Worm (Caenorhabditis elegans): ENCODE measurements around the gene F35E8.13.

Gene F35E8.13

ce11 chrV:15940254-15940653 is 17.2 kb downstream of the F35E8.13 start, which contains the start of gene srw-55:
srw-55 (minus strand) TSS chrV:15940354.
- TF ChIP-seq tbx-11 (GFP tag; IDR thresholded peaks at IDR 0.05) (no peak), pes-1 (GFP tag; IDR thresholded peaks at IDR 0.05) (no peak), hnd-1 (tag; optimal IDR thresholded peaks at IDR 0.05) (no peak), tbx-37 (GFP tag; conservative IDR thresholded peaks at IDR 0.05) (no peak), ama-1 (optimal IDR thresholded peaks at IDR 0.05) (no peak), hmbx-1 (tag; optimal IDR thresholded peaks at IDR 0.05) (no peak), tra-4 (tag; optimal IDR thresholded peaks at IDR 0.05) (no peak), sea-1 (GFP tag; conservative IDR thresholded peaks at IDR 0.05) (no peak), flt-1 (GFP tag; IDR thresholded peaks at IDR 0.05) (no peak), F13C5.2 (tag; optimal IDR thresholded peaks at IDR 0.05) (no peak), aly-1 (tag; optimal IDR thresholded peaks at IDR 0.05) (no peak), ceh-36 (tag; optimal IDR thresholded peaks at IDR 0.05) (no peak), ceh-13 (GFP tag; optimal IDR thresholded peaks at IDR 0.05) (no peak), hmg-4 (GFP tag; optimal IDR thresholded peaks at IDR 0.05) (no peak), scrt-1 (GFP tag; IDR thresholded peaks at IDR 0.05) (no peak), ets-7 (tag; optimal IDR thresholded peaks at IDR 0.05) (no peak), B0310.2 (tag; optimal IDR thresholded peaks at IDR 0.05) (no peak)

- TF ChIP-seq aly-1 (tag; optimal IDR thresholded peaks at IDR 0.05): no peak
- TF ChIP-seq scrt-1 (GFP tag; IDR thresholded peaks at IDR 0.05): no peak
- no peak for TF ChIP-seq tbx-37 (GFP tag; conservative IDR thresholded peaks at IDR 0.05)
- TF ChIP-seq B0310.2 (tag; optimal IDR thresholded peaks at IDR 0.05): no peak
- no peak for TF ChIP-seq ets-7 (tag; optimal IDR thresholded peaks at IDR 0.05)
- no peak for TF ChIP-seq tbx-11 (GFP tag; IDR thresholded peaks at IDR 0.05)
- TF ChIP-seq ceh-36 (tag; optimal IDR thresholded peaks at IDR 0.05): no peak
- no peak for TF ChIP-seq flt-1 (GFP tag; IDR thresholded peaks at IDR 0.05)
- TF ChIP-seq ama-1 (optimal IDR thresholded peaks at IDR 0.05): no peak
- TF ChIP-seq hmg-4 (GFP tag; optimal IDR thresholded peaks at IDR 0.05): no peak
- TF ChIP-seq ceh-13 (GFP tag; optimal IDR thresholded peaks at IDR 0.05): no peak
- TF ChIP-seq hnd-1 (tag; optimal IDR thresholded peaks at IDR 0.05): no peak
- no peak for TF ChIP-seq sea-1 (GFP tag; conservative IDR thresholded peaks at IDR 0.05)
- no peak for TF ChIP-seq pes-1 (GFP tag; IDR thresholded peaks at IDR 0.05)
Measured at ce11 chrV:15943125-15943524, 20.0 kb downstream of the F35E8.13 start, which contains the start of gene srw-53. srw-53 (plus strand) TSS chrV:15943425.

ce11 chrV:15950903-15951302 is 27.8 kb downstream of the F35E8.13 start, which contains the start of gene srw-59:
srw-59 (minus strand) TSS chrV:15951003.
- TF ChIP-seq hnd-1 (tag; optimal IDR thresholded peaks at IDR 0.05) (no peak), tra-4 (tag; optimal IDR thresholded peaks at IDR 0.05) (no peak), ceh-36 (tag; optimal IDR thresholded peaks at IDR 0.05) (no peak), B0310.2 (tag; optimal IDR thresholded peaks at IDR 0.05) (no peak), tbx-11 (GFP tag; IDR thresholded peaks at IDR 0.05) (no peak), ceh-13 (GFP tag; optimal IDR thresholded peaks at IDR 0.05) (no peak), flt-1 (GFP tag; IDR thresholded peaks at IDR 0.05) (no peak), ets-7 (tag; optimal IDR thresholded peaks at IDR 0.05) (no peak), hmbx-1 (tag; optimal IDR thresholded peaks at IDR 0.05) (no peak), F13C5.2 (tag; optimal IDR thresholded peaks at IDR 0.05) (no peak), sea-1 (GFP tag; conservative IDR thresholded peaks at IDR 0.05) (no peak), aly-1 (tag; optimal IDR thresholded peaks at IDR 0.05) (no peak)

- no peak for TF ChIP-seq aly-1 (tag; optimal IDR thresholded peaks at IDR 0.05)
- TF ChIP-seq B0310.2 (tag; optimal IDR thresholded peaks at IDR 0.05): no peak
- no peak for TF ChIP-seq hnd-1 (tag; optimal IDR thresholded peaks at IDR 0.05)
- TF ChIP-seq tbx-11 (GFP tag; IDR thresholded peaks at IDR 0.05): no peak
- TF ChIP-seq ceh-36 (tag; optimal IDR thresholded peaks at IDR 0.05): no peak
- no peak for TF ChIP-seq ama-1 (optimal IDR thresholded peaks at IDR 0.05)
- no peak for TF ChIP-seq ceh-13 (GFP tag; optimal IDR thresholded peaks at IDR 0.05)
- no peak for TF ChIP-seq tbx-37 (GFP tag; conservative IDR thresholded peaks at IDR 0.05)
- TF ChIP-seq F13C5.2 (tag; optimal IDR thresholded peaks at IDR 0.05): no peak
- no peak for TF ChIP-seq flt-1 (GFP tag; IDR thresholded peaks at IDR 0.05)
- TF ChIP-seq tra-4 (tag; optimal IDR thresholded peaks at IDR 0.05): no peak
- TF ChIP-seq pes-1 (GFP tag; IDR thresholded peaks at IDR 0.05): no peak
- TF ChIP-seq scrt-1 (GFP tag; IDR thresholded peaks at IDR 0.05): no peak
- TF ChIP-seq sea-1 (GFP tag; conservative IDR thresholded peaks at IDR 0.05): no peak
- no peak for TF ChIP-seq ets-7 (tag; optimal IDR thresholded peaks at IDR 0.05)
- TF ChIP-seq hmg-4 (GFP tag; optimal IDR thresholded peaks at IDR 0.05): no peak
Measured at ce11 chrV:15952762-15953161, 29.7 kb downstream of the F35E8.13 start, which contains the start of gene srw-56. srw-56 (minus strand) TSS chrV:15952862.

ce11 chrV:15954932-15955331 is 31.9 kb downstream of the F35E8.13 start, which contains the start of gene srw-57:
srw-57 (minus strand) TSS chrV:15955032.
- TF ChIP-seq F13C5.2 (tag; optimal IDR thresholded peaks at IDR 0.05): no peak

ce11 chrV:15955497-15955896 is 32.4 kb downstream of the F35E8.13 start, which contains the start of gene srh-186:
srh-186 (plus strand) TSS chrV:15955797.
- TF ChIP-seq tbx-37 (GFP tag; conservative IDR thresholded peaks at IDR 0.05) (no peak), aly-1 (tag; optimal IDR thresholded peaks at IDR 0.05) (no peak), hmg-4 (GFP tag; optimal IDR thresholded peaks at IDR 0.05) (no peak)

ce11 chrV:15957098-15957497 is 34.0 kb downstream of the F35E8.13 start, which contains the start of gene F36G9.3:
F36G9.3 (plus strand) TSS chrV:15957398.
- no peak for TF ChIP-seq hmbx-1 (tag; optimal IDR thresholded peaks at IDR 0.05)
- TF ChIP-seq tbx-37 (GFP tag; conservative IDR thresholded peaks at IDR 0.05): no peak

- no peak for TF ChIP-seq B0310.2 (tag; optimal IDR thresholded peaks at IDR 0.05)
- no peak for TF ChIP-seq tbx-11 (GFP tag; IDR thresholded peaks at IDR 0.05)
- no peak for TF ChIP-seq hmg-4 (GFP tag; optimal IDR thresholded peaks at IDR 0.05)
- TF ChIP-seq sea-1 (GFP tag; conservative IDR thresholded peaks at IDR 0.05): no peak
- TF ChIP-seq hnd-1 (tag; optimal IDR thresholded peaks at IDR 0.05): no peak
- TF ChIP-seq tra-4 (tag; optimal IDR thresholded peaks at IDR 0.05): no peak
- TF ChIP-seq ets-7 (tag; optimal IDR thresholded peaks at IDR 0.05): no peak
- TF ChIP-seq hmbx-1 (tag; optimal IDR thresholded peaks at IDR 0.05): no peak
- no peak for TF ChIP-seq tbx-37 (GFP tag; conservative IDR thresholded peaks at IDR 0.05)
- TF ChIP-seq F13C5.2 (tag; optimal IDR thresholded peaks at IDR 0.05): no peak
- TF ChIP-seq aly-1 (tag; optimal IDR thresholded peaks at IDR 0.05): no peak
- no peak for TF ChIP-seq ceh-13 (GFP tag; optimal IDR thresholded peaks at IDR 0.05)
- no peak for TF ChIP-seq scrt-1 (GFP tag; IDR thresholded peaks at IDR 0.05)
Measured at ce11 chrV:15959456-15959855, 36.4 kb downstream of the F35E8.13 start.

Data from whole organism, early embryonic.